Worm (Caenorhabditis elegans) whole organism, midembryonic: ENCODE measurements around the gene lgc-34.

Source experiments
- T22C8.4 ChIP-seq: fragments of 200-800 bp; sonication (Bioruptor generic); IDR thresholded peaks from 2 replicates; pipeline ENCODE4 v1.3.6; 2022; ENCODE audit warnings: missing genetic modification characterization, missing compliant biosample characterization
- cog-1 ChIP-seq: sonication (generic microtip); optimal IDR thresholded peaks from 2 replicates; lab custom pipeline; 2016; ENCODE audit warnings: missing genetic modification characterization, missing compliant biosample characterization
- flt-1 ChIP-seq: fragments of 200-800 bp; sonication (Bioruptor generic); IDR thresholded peaks from 2 replicates; pipeline ENCODE4 v1.3.6; 2022; ENCODE audit warnings: missing genetic modification characterization, missing compliant biosample characterization
- klf-2 ChIP-seq: fragments of 200-800 bp; sonication (Bioruptor generic); conservative IDR thresholded peaks from 2 replicates; pipeline ENCODE4 v1.3.6; 2022; ENCODE audit warnings: missing genetic modification reagents, missing genetic modification characterization, missing compliant biosample characterization
- med-1 ChIP-seq: sonication (generic microtip); optimal IDR thresholded peaks from 2 replicates; lab custom pipeline; 2017; ENCODE audit warnings: missing genetic modification characterization, mild to moderate bottlenecking, missing compliant biosample characterization, antibody characterized with exemption, missing genetic modification reagents; ENCODE audit not compliant: insufficient read depth
- ref-1 ChIP-seq: fragments of 200-800 bp; sonication (Bioruptor generic); conservative IDR thresholded peaks from 2 replicates; pipeline ENCODE4 v1.3.6; 2022; ENCODE audit warnings: missing genetic modification reagents, missing genetic modification characterization, missing compliant biosample characterization
- tab-1 ChIP-seq: fragments of 200-800 bp; sonication (Bioruptor generic); IDR thresholded peaks from 2 replicates; pipeline ENCODE4 v1.3.6; 2022; ENCODE audit warnings: missing genetic modification characterization, missing compliant biosample characterization
- ztf-23 ChIP-seq: fragments of 200-800 bp; sonication (Bioruptor generic); IDR thresholded peaks from 2 replicates; pipeline ENCODE4 v1.3.6; 2022; ENCODE audit warnings: missing genetic modification reagents, missing genetic modification characterization, missing compliant biosample characterization
- ztf-29 ChIP-seq: fragments of 200-800 bp; sonication (Bioruptor generic); IDR thresholded peaks from 2 replicates; pipeline ENCODE4 v1.3.6; 2022; ENCODE audit warnings: missing genetic modification reagents, missing genetic modification characterization, missing compliant biosample characterization

The lgc-34 gene

ce11 chrII:555371-555770, 29.0 kb downstream of the lgc-34 start:
- peak; percentile 52 for TF ChIP-seq T22C8.4 (GFP tag; lab: Robert Waterston, UW)
- TF ChIP-seq cog-1 (tag; lab: Kevin White, UChicago): no peak

- TF ChIP-seq tab-1 (GFP tag; lab: Robert Waterston, UW): no peak
- no peak for TF ChIP-seq ztf-29 (GFP tag; lab: Robert Waterston, UW)
- no peak for TF ChIP-seq klf-2 (GFP tag; lab: Robert Waterston, UW)
- no peak for TF ChIP-seq T22C8.4 (GFP tag; lab: Robert Waterston, UW)
- TF ChIP-seq med-1 (GFP tag; lab: Kevin White, UChicago): no peak
- TF ChIP-seq cog-1 (tag; lab: Kevin White, UChicago): no peak
- no peak for TF ChIP-seq ztf-23 (GFP tag; lab: Robert Waterston, UW)
- no peak for TF ChIP-seq flt-1 (GFP tag; lab: Robert Waterston, UW)
- TF ChIP-seq ref-1: no peak
These were observed 29.8 kb downstream of the lgc-34 start, which contains the start of the genes C09E8.1 and C09E8.6 for ce11 chrII:556185-556584. TSS of gene C09E8.1 (plus strand) at chrII:556485. TSS of gene C09E8.6 (plus strand) at chrII:556497.

DNA sequence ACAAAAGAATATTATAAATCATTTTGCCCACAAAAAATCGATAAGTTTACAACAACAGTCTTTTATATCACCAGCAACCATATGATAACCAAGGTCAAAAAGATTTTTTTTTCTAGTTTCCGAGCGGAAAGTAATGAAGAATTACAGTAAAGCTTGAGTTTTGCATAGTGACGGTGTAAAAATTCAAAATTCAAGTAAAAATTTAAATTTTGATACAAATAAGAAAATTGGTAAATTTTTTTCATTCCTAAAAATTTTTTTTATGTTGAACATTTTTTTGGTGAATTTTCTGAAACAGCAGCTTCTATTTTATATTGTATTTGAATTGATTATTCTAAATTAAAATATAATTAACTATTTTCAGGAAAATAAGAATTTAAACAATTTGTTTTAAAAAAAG, 42.4 kb downstream of the lgc-34 start, which contains the start of gene W08F4.5:
W08F4.5 (minus strand) TSS at position 101 of the 400 bp plus-strand sequence.
- TF ChIP-seq cog-1 (tag; lab: Kevin White, UChicago) (no peak), ztf-29 (GFP tag; lab: Robert Waterston, UW) (no peak), flt-1 (GFP tag; lab: Robert Waterston, UW) (no peak), T22C8.4 (GFP tag; lab: Robert Waterston, UW) (no peak), med-1 (GFP tag; lab: Kevin White, UChicago) (no peak), tab-1 (GFP tag; lab: Robert Waterston, UW) (no peak)

- TF ChIP-seq cog-1 (tag; lab: Kevin White, UChicago) (no peak), flt-1 (GFP tag; lab: Robert Waterston, UW) (no peak), ztf-23 (GFP tag; lab: Robert Waterston, UW) (no peak), klf-2 (GFP tag; lab: Robert Waterston, UW) (no peak), tab-1 (GFP tag; lab: Robert Waterston, UW) (no peak), T22C8.4 (GFP tag; lab: Robert Waterston, UW) (no peak), med-1 (GFP tag; lab: Kevin White, UChicago) (no peak), ref-1 (no peak), ztf-29 (GFP tag; lab: Robert Waterston, UW) (no peak)
These were observed 45.6 kb downstream of the lgc-34 start, which contains the start of gene mlt-8 for ce11 chrII:572010-572409. TSS of gene mlt-8 (minus strand) at chrII:572110.

DNA sequence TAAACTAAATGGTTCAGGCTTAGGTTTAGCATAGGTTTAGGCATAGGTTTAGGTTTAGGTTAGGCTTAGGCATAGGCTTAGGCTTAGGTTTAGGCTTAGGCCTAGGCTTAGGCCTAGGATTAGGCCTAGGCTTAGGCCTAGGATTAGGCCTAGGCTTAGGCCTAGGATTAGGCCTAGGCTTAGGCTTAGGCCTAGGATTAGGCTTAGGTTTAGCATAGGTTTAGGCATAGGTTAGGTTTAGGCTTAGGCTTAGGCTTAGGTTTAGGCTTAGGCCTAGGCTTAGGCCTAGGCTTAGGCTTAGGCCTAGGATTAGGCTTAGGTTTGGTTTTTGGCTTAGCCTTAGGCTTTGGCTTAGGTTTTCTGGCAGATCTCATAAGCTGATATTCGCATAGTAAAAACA, 47.2 kb downstream of the lgc-34 start:
- peak; percentile 32; the same call in 1 of the 2 replicates for TF ChIP-seq ztf-29 (GFP tag; lab: Robert Waterston, UW)

DNA sequence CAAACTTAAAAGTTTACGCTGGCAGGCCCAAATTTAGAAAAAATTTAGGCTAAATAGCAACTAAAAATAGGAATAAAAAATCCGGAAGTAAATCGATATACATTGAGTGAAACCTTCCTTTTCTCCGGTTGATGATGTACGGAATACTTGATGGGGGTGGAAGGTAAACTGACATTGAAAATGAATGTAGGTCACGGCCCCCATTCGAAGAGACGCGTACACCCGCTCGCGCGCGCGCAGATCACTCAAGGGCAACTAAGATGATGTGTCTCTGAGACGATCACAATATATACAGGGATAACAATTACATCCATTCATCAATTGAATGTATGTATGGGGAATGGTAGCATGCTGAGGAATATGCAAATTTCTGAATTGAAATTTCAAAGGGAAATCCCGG, 47.7 kb downstream of the lgc-34 start:
- TF ChIP-seq med-1 (GFP tag; lab: Kevin White, UChicago) (no peak), ztf-23 (GFP tag; lab: Robert Waterston, UW) (no peak), ztf-29 (GFP tag; lab: Robert Waterston, UW) (no peak), T22C8.4 (GFP tag; lab: Robert Waterston, UW) (no peak), cog-1 (tag; lab: Kevin White, UChicago) (no peak), klf-2 (GFP tag; lab: Robert Waterston, UW) (no peak), tab-1 (GFP tag; lab: Robert Waterston, UW) (no peak), ref-1 (no peak)

DNA sequence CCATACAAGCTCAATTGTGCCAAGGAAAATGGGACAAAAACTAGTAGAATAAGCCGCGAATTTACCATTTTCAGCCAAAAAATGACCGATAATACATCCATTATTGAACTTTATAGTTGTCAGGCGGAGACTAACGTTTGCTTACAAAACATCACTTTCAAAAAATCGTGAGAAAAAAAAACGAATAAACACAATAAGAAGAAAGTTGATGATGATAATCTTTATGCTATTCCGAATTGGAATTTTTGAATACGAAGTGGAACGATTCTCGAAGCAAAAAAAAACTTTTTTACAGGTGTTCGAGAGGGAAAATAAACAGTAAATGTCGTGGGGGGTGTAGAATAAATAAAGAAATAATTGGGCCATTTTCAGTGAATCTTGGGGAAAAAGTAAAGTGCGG, 51.3 kb downstream of the lgc-34 start, which contains the start of gene W08F4.7:
W08F4.7 (minus strand) TSS at position 101 of the 400 bp plus-strand sequence.
- TF ChIP-seq flt-1 (GFP tag; lab: Robert Waterston, UW) (no peak), med-1 (GFP tag; lab: Kevin White, UChicago) (no peak), cog-1 (tag; lab: Kevin White, UChicago) (no peak), ref-1 (no peak), ztf-29 (GFP tag; lab: Robert Waterston, UW) (no peak), T22C8.4 (GFP tag; lab: Robert Waterston, UW) (no peak), klf-2 (GFP tag; lab: Robert Waterston, UW) (no peak), tab-1 (GFP tag; lab: Robert Waterston, UW) (no peak), ztf-23 (GFP tag; lab: Robert Waterston, UW) (no peak)

DNA sequence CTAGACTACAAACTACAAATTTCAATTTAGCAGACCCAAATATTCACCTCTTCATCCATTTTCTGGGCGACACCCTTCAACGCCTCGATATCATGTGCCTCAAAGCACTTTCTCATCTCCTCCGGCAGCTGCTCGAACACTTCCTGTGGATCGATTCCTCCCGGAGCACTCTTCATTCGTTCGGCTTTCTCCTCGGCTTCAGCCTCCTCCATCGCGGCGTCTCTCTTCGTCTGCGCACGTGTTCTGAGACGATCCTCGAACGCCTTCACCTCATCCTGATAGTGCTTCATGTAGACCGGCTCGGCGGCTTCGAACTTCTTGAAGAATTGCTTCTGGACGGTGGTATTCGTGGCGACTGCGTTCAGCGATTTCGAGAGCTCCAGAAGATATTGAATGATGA, 52.4 kb downstream of the lgc-34 start:
- TF ChIP-seq cog-1 (tag; lab: Kevin White, UChicago): no peak
- no peak for TF ChIP-seq med-1 (GFP tag; lab: Kevin White, UChicago)
- no peak for TF ChIP-seq flt-1 (GFP tag; lab: Robert Waterston, UW)
- TF ChIP-seq tab-1 (GFP tag; lab: Robert Waterston, UW): no peak
- TF ChIP-seq ztf-23 (GFP tag; lab: Robert Waterston, UW): no peak
- TF ChIP-seq ztf-29 (GFP tag; lab: Robert Waterston, UW): no peak
- no peak for TF ChIP-seq ref-1
